Worm (Caenorhabditis elegans) whole organism, mixed stage, embryonic: ENCODE measurements around the gene K09A9.6.

Experiments used
- bed-3 ChIP-seq: fragments of 200-800 bp; sonication (Bioruptor generic); optimal IDR thresholded peaks from 3 replicates; lab custom pipeline; 2018; ENCODE audit warnings: mild to moderate bottlenecking, missing genetic modification characterization, moderate library complexity, missing compliant biosample characterization
- blmp-1 ChIP-seq: fragments of 150-350 bp; optimal IDR thresholded peaks from 2 replicates; lab custom pipeline; 2014; ENCODE audit warnings: missing biosample characterization, missing genetic modification characterization
- ces-1 ChIP-seq: fragments of 150-350 bp; optimal IDR thresholded peaks from 2 replicates; lab custom pipeline; 2014; ENCODE audit warnings: missing biosample characterization, missing genetic modification reagents, missing genetic modification characterization
- elt-1 ChIP-seq: sonication (generic microtip); optimal IDR thresholded peaks from 2 replicates; lab custom pipeline; 2017; ENCODE audit warnings: missing genetic modification characterization, mild to moderate bottlenecking, missing compliant biosample characterization, antibody characterized with exemption, moderate library complexity, borderline replicate concordance; ENCODE audit not compliant: insufficient read depth
- mab-5 ChIP-seq: fragments of 150-350 bp; optimal IDR thresholded peaks from 2 replicates; lab custom pipeline; 2014; ENCODE audit warnings: missing biosample characterization, missing genetic modification characterization
- mls-2 ChIP-seq: sonication (generic microtip); optimal IDR thresholded peaks from 2 replicates; lab custom pipeline; 2016; ENCODE audit warnings: mild to moderate bottlenecking, missing genetic modification characterization, moderate library complexity, missing compliant biosample characterization
- nhr-12 ChIP-seq: fragments of 150-350 bp; optimal IDR thresholded peaks from 2 replicates; lab custom pipeline; 2014; ENCODE audit warnings: missing biosample characterization, missing genetic modification characterization
- nhr-28 ChIP-seq: fragments of 150-350 bp; optimal IDR thresholded peaks from 2 replicates; lab custom pipeline; 2014; ENCODE audit warnings: missing biosample characterization, missing genetic modification characterization
- sem-2 ChIP-seq: fragments of 200-800 bp; sonication (Bioruptor generic); optimal IDR thresholded peaks from 2 replicates; lab custom pipeline; 2018; ENCODE audit warnings: mild to moderate bottlenecking, missing genetic modification characterization, missing compliant biosample characterization
- snpc-4 ChIP-seq: fragments of 150-350 bp; optimal IDR thresholded peaks from 2 replicates; lab custom pipeline; 2014; ENCODE audit warnings: missing biosample characterization, missing genetic modification characterization
- unc-120 ChIP-seq: sonication (generic microtip); optimal IDR thresholded peaks from 2 replicates; lab custom pipeline; 2017; ENCODE audit warnings: missing genetic modification characterization, missing compliant biosample characterization; ENCODE audit not compliant: poor library complexity, severe bottlenecking

DNA sequence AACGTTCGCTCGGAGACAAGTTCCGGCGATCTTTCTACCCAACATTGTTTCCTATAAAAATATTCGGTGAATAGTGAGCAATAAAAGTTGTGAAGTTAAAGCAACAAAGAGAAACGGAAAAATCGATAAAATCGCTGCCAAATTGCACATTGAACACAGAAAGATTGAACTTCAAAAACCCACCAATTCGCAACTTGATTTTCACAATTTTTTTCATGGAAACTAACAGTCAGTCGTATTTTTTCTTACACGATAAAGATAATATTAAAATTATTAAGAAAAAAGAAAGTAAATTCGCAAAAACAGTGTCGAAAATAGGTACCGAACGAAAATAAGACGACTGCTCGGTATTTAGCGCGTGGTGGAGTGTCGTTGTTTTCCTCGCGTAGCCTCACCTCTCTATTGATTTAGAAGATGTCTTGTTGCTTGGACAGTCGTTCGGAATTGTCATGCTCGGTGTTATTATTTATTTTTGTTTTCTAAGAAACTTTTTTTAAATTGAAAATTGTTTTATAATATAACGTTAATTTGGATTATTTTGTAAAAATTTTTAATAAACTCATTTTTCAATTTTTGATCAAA is 13.4 kb downstream of the K09A9.6 start, which contains the start of gene gas-1:
- TF ChIP-seq bed-3 (GFP tag; lab: Kevin White, UChicago) (no peak), mab-5 (tag; lab: Kevin White, UChicago) (no peak), ces-1 (no peak), elt-1 (tag; lab: Kevin White, UChicago) (no peak), unc-120 (tag; lab: Kevin White, UChicago) (no peak), nhr-12 (no peak), nhr-28 (no peak), snpc-4 (tag; lab: Kevin White, UChicago) (no peak), sem-2 (GFP tag; lab: Kevin White, UChicago) (no peak), blmp-1 (no peak), mls-2 (no peak)
